Worm (Caenorhabditis elegans) whole organism, young adult: ENCODE measurements around the gene rilp-1.

Source experiments
- B0261.1 ChIP-seq: sonication (generic microtip); optimal IDR thresholded peaks from 2 replicates; lab custom pipeline; 2016; ENCODE audit warnings: mild to moderate bottlenecking, missing genetic modification characterization, moderate library complexity, missing compliant biosample characterization
- D2030.7 ChIP-seq: fragments of 200-800 bp; sonication (Bioruptor generic); IDR thresholded peaks from 2 replicates; pipeline ENCODE4 v1.3.6; 2022; ENCODE audit warnings: missing genetic modification reagents, missing genetic modification characterization, missing compliant biosample characterization
- F10E7.11 ChIP-seq: sonication (generic microtip); optimal IDR thresholded peaks from 2 replicates; lab custom pipeline; 2017; ENCODE audit warnings: mild to moderate bottlenecking, missing genetic modification characterization, moderate library complexity, missing compliant biosample characterization
- F33H1.4 ChIP-seq: fragments of 200-800 bp; sonication (Bioruptor generic); IDR thresholded peaks from 2 replicates; pipeline ENCODE4 v1.3.6; 2022; ENCODE audit warnings: missing genetic modification reagents, missing genetic modification characterization, missing compliant biosample characterization
- F52B5.7 ChIP-seq: sonication (generic microtip); optimal IDR thresholded peaks from 2 replicates; lab custom pipeline; 2016; ENCODE audit warnings: mild to moderate bottlenecking, missing genetic modification characterization, missing compliant biosample characterization
- F57C9.4 ChIP-seq: sonication (generic microtip); optimal IDR thresholded peaks from 2 replicates; lab custom pipeline; 2017; ENCODE audit warnings: mild to moderate bottlenecking, missing genetic modification characterization, missing compliant biosample characterization
- Y53F4B.3 ChIP-seq: fragments of 200-800 bp; sonication (Bioruptor generic); IDR thresholded peaks from 2 replicates; pipeline ENCODE4 v1.3.6; 2022; ENCODE audit warnings: missing genetic modification reagents, missing genetic modification characterization, missing compliant biosample characterization
- Y56A3A.18 ChIP-seq: fragments of 200-800 bp; sonication (Bioruptor generic); IDR thresholded peaks from 2 replicates; pipeline ENCODE4 v1.3.6; 2022; ENCODE audit warnings: missing genetic modification reagents, missing genetic modification characterization, missing compliant biosample characterization
- Y67H2A.10 ChIP-seq: fragments of 200-800 bp; sonication (Bioruptor generic); conservative IDR thresholded peaks from 2 replicates; pipeline ENCODE4 v1.3.6; 2022; ENCODE audit warnings: missing genetic modification reagents, missing genetic modification characterization, missing compliant biosample characterization
- ZK185.1 ChIP-seq: sonication (generic microtip); optimal IDR thresholded peaks from 2 replicates; lab custom pipeline; 2016; ENCODE audit warnings: mild to moderate bottlenecking, missing genetic modification characterization, missing compliant biosample characterization; ENCODE audit not compliant: poor library complexity, severe bottlenecking
- ama-1 ChIP-seq, 3 experiments: fragments of 150-350 bp in 1 of 3; sonication (generic microtip) in 2 of 3; optimal IDR thresholded peaks; 2 replicates each; lab custom pipeline; 2014 to 2018; ENCODE audit warnings: missing biosample characterization in 2 of 3, missing genetic modification characterization in 2 of 3, missing genetic modification reagents in 2 of 3
- atf-7 ChIP-seq: sonication (generic microtip); optimal IDR thresholded peaks from 2 replicates; lab custom pipeline; 2017; ENCODE audit warnings: mild to moderate bottlenecking, missing genetic modification characterization, missing compliant biosample characterization
- attf-3 ChIP-seq: fragments of 200-800 bp; sonication (Bioruptor generic); conservative IDR thresholded peaks from 2 replicates; pipeline ENCODE4 v1.3.6; 2022; ENCODE audit warnings: missing genetic modification reagents, missing genetic modification characterization, missing compliant biosample characterization
- attf-5 ChIP-seq: fragments of 200-800 bp; sonication (Bioruptor generic); optimal IDR thresholded peaks from 2 replicates; lab custom pipeline; 2018; ENCODE audit warnings: mild to moderate bottlenecking, missing genetic modification characterization, missing compliant biosample characterization
- bed-1 ChIP-seq: fragments of 200-800 bp; sonication (Bioruptor generic); IDR thresholded peaks from 2 replicates; pipeline ENCODE4 v1.3.6; 2022; ENCODE audit warnings: missing genetic modification reagents, missing genetic modification characterization, missing compliant biosample characterization
- ccch-3 ChIP-seq: fragments of 200-800 bp; sonication (Bioruptor generic); optimal IDR thresholded peaks from 2 replicates; lab custom pipeline; 2018; ENCODE audit warnings: mild to moderate bottlenecking, missing genetic modification characterization, missing compliant biosample characterization
- cebp-2 ChIP-seq: fragments of 200-800 bp; sonication (Bioruptor generic); IDR thresholded peaks from 2 replicates; pipeline ENCODE4 v1.3.6; 2022; ENCODE audit warnings: missing genetic modification characterization, missing compliant biosample characterization
- ceh-27 ChIP-seq: fragments of 200-800 bp; sonication (Bioruptor generic); optimal IDR thresholded peaks from 2 replicates; lab custom pipeline; 2018; ENCODE audit warnings: mild to moderate bottlenecking, missing genetic modification characterization, moderate library complexity, missing compliant biosample characterization
- ceh-91 ChIP-seq: fragments of 200-800 bp; sonication (Bioruptor generic); IDR thresholded peaks from 2 replicates; pipeline ENCODE4 v1.3.6; 2022; ENCODE audit warnings: missing genetic modification reagents, missing genetic modification characterization, missing compliant biosample characterization
- chd-7 ChIP-seq: sonication (generic microtip); optimal IDR thresholded peaks from 2 replicates; lab custom pipeline; 2016; ENCODE audit warnings: mild to moderate bottlenecking, missing genetic modification characterization, moderate library complexity, missing compliant biosample characterization
- dpff-1 ChIP-seq: sonication (generic microtip); optimal IDR thresholded peaks from 2 replicates; lab custom pipeline; 2017; ENCODE audit warnings: mild to moderate bottlenecking, missing genetic modification characterization, missing compliant biosample characterization
- dpl-1 ChIP-seq: fragments of 150-350 bp; optimal IDR thresholded peaks from 2 replicates; lab custom pipeline; 2014; ENCODE audit warnings: missing biosample characterization, missing genetic modification reagents, missing genetic modification characterization
- egrh-3 ChIP-seq: fragments of 200-800 bp; sonication (Bioruptor generic); IDR thresholded peaks from 2 replicates; pipeline ENCODE4 v1.3.6; 2022; ENCODE audit warnings: missing genetic modification reagents, missing genetic modification characterization, missing compliant biosample characterization
- ekl-4 ChIP-seq: fragments of 200-800 bp; sonication (Bioruptor generic); IDR thresholded peaks from 2 replicates; pipeline ENCODE4 v1.3.6; 2022; ENCODE audit warnings: missing genetic modification reagents, missing genetic modification characterization, missing compliant biosample characterization
- gei-17 ChIP-seq: fragments of 200-800 bp; sonication (Bioruptor generic); optimal IDR thresholded peaks from 2 replicates; lab custom pipeline; 2018; ENCODE audit warnings: mild to moderate bottlenecking, missing genetic modification characterization, missing compliant biosample characterization
- hlh-12 ChIP-seq: sonication (generic microtip); optimal IDR thresholded peaks from 2 replicates; lab custom pipeline; 2016; ENCODE audit warnings: missing genetic modification characterization, missing compliant biosample characterization
- hlh-26 ChIP-seq: fragments of 200-800 bp; sonication (Bioruptor generic); conservative IDR thresholded peaks from 2 replicates; pipeline ENCODE4 v1.3.6; 2022; ENCODE audit warnings: missing genetic modification reagents, missing genetic modification characterization, missing compliant biosample characterization
- lin-40 ChIP-seq: sonication (generic microtip); optimal IDR thresholded peaks from 2 replicates; lab custom pipeline; 2016; ENCODE audit warnings: missing genetic modification characterization, mild to moderate bottlenecking, missing compliant biosample characterization, missing genotype, missing genetic modification reagents
- lir-1 ChIP-seq: fragments of 200-800 bp; sonication (Bioruptor generic); conservative IDR thresholded peaks from 2 replicates; pipeline ENCODE4 v1.3.6; 2022; ENCODE audit warnings: missing genetic modification reagents, missing genetic modification characterization, missing compliant biosample characterization
- lsy-27 ChIP-seq: sonication (generic microtip); optimal IDR thresholded peaks from 2 replicates; lab custom pipeline; 2017; ENCODE audit warnings: missing genetic modification characterization, mild to moderate bottlenecking, missing compliant biosample characterization, antibody characterized with exemption, missing genotype, borderline replicate concordance; ENCODE audit not compliant: insufficient read depth
- madf-10 ChIP-seq: sonication (generic microtip); optimal IDR thresholded peaks from 2 replicates; lab custom pipeline; 2016; ENCODE audit warnings: mild to moderate bottlenecking, missing genetic modification characterization, missing compliant biosample characterization
- madf-6 ChIP-seq: fragments of 200-800 bp; sonication (Bioruptor generic); IDR thresholded peaks from 2 replicates; pipeline ENCODE4 v1.3.6; 2022; ENCODE audit warnings: missing genetic modification reagents, missing genetic modification characterization, missing compliant biosample characterization
- madf-8 ChIP-seq: fragments of 200-800 bp; sonication (Bioruptor generic); conservative IDR thresholded peaks from 2 replicates; pipeline ENCODE4 v1.3.6; 2022; ENCODE audit warnings: missing genetic modification reagents, missing genetic modification characterization, missing compliant biosample characterization
- nfyb-1 ChIP-seq: fragments of 200-800 bp; sonication (Bioruptor generic); IDR thresholded peaks from 2 replicates; pipeline ENCODE4 v1.3.6; 2022; ENCODE audit warnings: missing genetic modification reagents, missing genetic modification characterization, missing compliant biosample characterization
- nhr-27 ChIP-seq: fragments of 200-800 bp; sonication (Bioruptor generic); optimal IDR thresholded peaks from 2 replicates; lab custom pipeline; 2018; ENCODE audit warnings: mild to moderate bottlenecking, missing genetic modification characterization, moderate library complexity, missing compliant biosample characterization
- rcor-1 ChIP-seq: fragments of 200-800 bp; sonication (Bioruptor generic); IDR thresholded peaks from 2 replicates; pipeline ENCODE4 v1.3.6; 2022; ENCODE audit warnings: missing genetic modification reagents, missing genetic modification characterization, missing compliant biosample characterization
- rpc-1 ChIP-seq, 2 experiments: fragments of 150-350 bp in 1 of 2; sonication (generic microtip) in 1 of 2; optimal IDR thresholded peaks; 2 replicates each; lab custom pipeline; 2014 to 2018; ENCODE audit warnings: missing biosample characterization in 1 of 2, missing genetic modification characterization in 1 of 2, missing genetic modification reagents in 1 of 2, missing genotype in 1 of 2
- snpc-3.4 ChIP-seq: sonication (generic microtip); optimal IDR thresholded peaks from 2 replicates; lab custom pipeline; 2017; ENCODE audit warnings: missing genetic modification characterization, mild to moderate bottlenecking, missing compliant biosample characterization, antibody characterized with exemption, moderate library complexity, missing genotype, missing genetic modification reagents
- tbx-9 ChIP-seq: sonication (generic microtip); optimal IDR thresholded peaks from 2 replicates; lab custom pipeline; 2016; ENCODE audit warnings: borderline replicate concordance, missing genetic modification characterization, inconsistent platforms, missing compliant biosample characterization
- tlf-1 ChIP-seq: fragments of 200-800 bp; sonication (Bioruptor generic); optimal IDR thresholded peaks from 2 replicates; lab custom pipeline; 2018; ENCODE audit warnings: mild to moderate bottlenecking, missing genetic modification characterization, missing compliant biosample characterization
- zim-3 ChIP-seq: sonication (generic microtip); optimal IDR thresholded peaks from 2 replicates; lab custom pipeline; 2017; ENCODE audit warnings: mild to moderate bottlenecking, missing genetic modification characterization, moderate library complexity, missing compliant biosample characterization
- ztf-25 ChIP-seq: fragments of 200-800 bp; sonication (Bioruptor generic); IDR thresholded peaks from 2 replicates; pipeline ENCODE4 v1.3.6; 2022; ENCODE audit warnings: missing genetic modification reagents, missing genetic modification characterization, missing compliant biosample characterization

Gene rilp-1

DNA sequence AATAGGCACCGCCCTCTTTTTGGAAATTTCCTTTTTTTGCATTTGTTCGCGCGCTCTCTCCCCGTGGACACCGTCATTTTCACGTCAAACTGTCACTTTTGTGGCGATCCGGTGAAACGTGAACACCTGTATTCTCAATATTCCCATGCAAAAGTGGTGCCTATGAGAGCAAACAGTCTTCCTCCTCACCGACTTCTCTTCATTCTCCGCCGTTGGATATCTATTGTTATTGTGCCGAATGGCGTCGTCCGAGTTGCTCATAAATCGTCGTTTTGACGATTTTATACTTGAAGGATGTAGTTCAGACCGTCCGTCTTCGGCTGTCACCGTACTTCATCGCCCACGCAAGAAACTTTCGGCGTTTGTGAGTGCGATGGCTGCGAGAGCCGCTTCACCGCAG, at the start of gene rilp-1:
TSS of gene rilp-1 (plus strand) at position 301 of the 400 bp plus-strand sequence.
- no peak for TF ChIP-seq madf-10 (tag; lab: Kevin White, UChicago)
- no peak for TF ChIP-seq ama-1 (optimal IDR thresholded peaks at IDR 0.05; lab: Kevin White, UChicago)
- no peak for TF ChIP-seq ama-1 (GFP tag; optimal IDR thresholded peaks at IDR 0.05; lab: Kevin White, UChicago)
- TF ChIP-seq ztf-25: no peak
- TF ChIP-seq F52B5.7 (tag; lab: Kevin White, UChicago): no peak
- no peak for TF ChIP-seq hlh-26 (GFP tag; lab: Robert Waterston, UW)
- TF ChIP-seq bed-1 (GFP tag; lab: Robert Waterston, UW): no peak
- TF ChIP-seq nfyb-1 (GFP tag; lab: Robert Waterston, UW): no peak
- TF ChIP-seq tlf-1: no peak
- no peak for TF ChIP-seq B0261.1
- TF ChIP-seq chd-7 (tag; lab: Kevin White, UChicago): no peak
- TF ChIP-seq Y67H2A.10 (GFP tag; lab: Robert Waterston, UW): no peak
- no peak for TF ChIP-seq ZK185.1 (tag; lab: Kevin White, UChicago)
- no peak for TF ChIP-seq atf-7
- TF ChIP-seq madf-8 (GFP tag; lab: Robert Waterston, UW): no peak
- TF ChIP-seq cebp-2 (GFP tag; lab: Robert Waterston, UW): no peak
- no peak for TF ChIP-seq hlh-12 (tag; lab: Kevin White, UChicago)
- TF ChIP-seq ceh-91 (GFP tag; lab: Robert Waterston, UW): no peak

DNA sequence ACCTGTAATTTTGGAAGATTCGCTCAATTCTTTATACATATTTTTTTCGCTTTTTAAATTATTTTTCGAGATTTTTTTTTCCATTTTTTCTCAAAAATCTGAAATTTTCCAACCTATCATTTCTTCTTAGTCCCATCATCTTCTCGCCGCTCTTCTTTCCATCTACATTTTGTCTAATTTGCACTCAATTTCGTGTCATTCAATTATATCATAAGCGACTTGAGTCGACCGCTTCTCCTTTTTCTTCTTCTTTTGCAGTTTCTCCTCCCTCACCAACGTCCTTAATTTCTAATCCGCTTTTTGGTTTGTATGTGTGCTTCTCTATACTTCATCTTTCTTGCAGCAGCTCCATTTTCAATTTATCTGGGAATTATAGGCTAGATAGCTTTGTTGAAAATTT, 47.8 kb upstream of the rilp-1 start:
- no peak for TF ChIP-seq rpc-1 (optimal IDR thresholded peaks at IDR 0.05; lab: Kevin White, UChicago)
- TF ChIP-seq rpc-1 (tag; optimal IDR thresholded peaks at IDR 0.05; lab: Kevin White, UChicago): no peak
- TF ChIP-seq rcor-1: no peak
- TF ChIP-seq egrh-3 (GFP tag; lab: Robert Waterston, UW): no peak
- TF ChIP-seq lir-1 (GFP tag; lab: Robert Waterston, UW): no peak
- TF ChIP-seq madf-8 (GFP tag; lab: Robert Waterston, UW): no peak
- TF ChIP-seq snpc-3.4 (tag; lab: Kevin White, UChicago): no peak
- no peak for TF ChIP-seq nhr-27 (tag; lab: Kevin White, UChicago)
- no peak for TF ChIP-seq attf-5 (GFP tag; lab: Kevin White, UChicago)
- TF ChIP-seq Y53F4B.3 (GFP tag; lab: Robert Waterston, UW): no peak
- no peak for TF ChIP-seq ceh-27 (GFP tag; lab: Kevin White, UChicago)
- TF ChIP-seq tlf-1: no peak
- no peak for TF ChIP-seq lsy-27
- TF ChIP-seq lin-40 (tag; lab: Kevin White, UChicago): no peak
- TF ChIP-seq bed-1 (GFP tag; lab: Robert Waterston, UW): no peak
- no peak for TF ChIP-seq gei-17 (GFP tag; lab: Kevin White, UChicago)
- no peak for TF ChIP-seq zim-3 (tag; lab: Kevin White, UChicago)
- no peak for TF ChIP-seq attf-3
- TF ChIP-seq hlh-12 (tag; lab: Kevin White, UChicago): no peak

DNA sequence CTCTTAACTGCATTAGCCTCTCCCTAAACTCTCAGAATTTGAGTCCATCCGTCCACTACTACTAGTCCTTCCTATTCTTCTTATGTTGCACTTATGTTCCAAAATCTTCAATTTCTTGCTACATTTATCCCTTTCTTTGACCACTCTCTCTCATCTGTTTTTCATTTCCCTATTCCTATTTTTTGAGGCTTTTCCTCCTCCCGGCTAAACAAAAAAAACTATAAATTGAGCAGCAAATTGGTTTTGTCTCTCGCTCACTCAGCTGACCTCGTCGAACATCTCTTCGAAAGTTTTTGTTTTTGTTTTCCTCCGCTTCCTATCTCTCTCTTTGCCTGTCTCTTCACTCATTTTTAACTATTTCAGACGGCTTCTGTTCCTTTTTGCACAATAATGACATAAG, 45.6 kb upstream of the rilp-1 start, which contains the start of gene ptp-1:
TSS of gene ptp-1 (plus strand) at position 358 of the 400 bp plus-strand sequence.
- TF ChIP-seq ccch-3 (GFP tag; lab: Kevin White, UChicago): no peak
- no peak for TF ChIP-seq F33H1.4 (GFP tag; lab: Robert Waterston, UW)
- no peak for TF ChIP-seq tbx-9 (tag; lab: Kevin White, UChicago)
- TF ChIP-seq D2030.7 (GFP tag; lab: Robert Waterston, UW): no peak
- TF ChIP-seq hlh-26 (GFP tag; lab: Robert Waterston, UW): no peak
- no peak for TF ChIP-seq B0261.1
- no peak for TF ChIP-seq dpff-1 (tag; lab: Kevin White, UChicago)
- no peak for TF ChIP-seq madf-6 (GFP tag; lab: Robert Waterston, UW)
- no peak for TF ChIP-seq ekl-4
- TF ChIP-seq attf-3: no peak
- no peak for TF ChIP-seq F10E7.11 (tag; lab: Kevin White, UChicago)
- no peak for TF ChIP-seq dpl-1 (GFP tag; lab: Kevin White, UChicago)
- TF ChIP-seq F57C9.4 (tag; lab: Kevin White, UChicago): no peak
- no peak for TF ChIP-seq Y56A3A.18 (GFP tag; lab: Robert Waterston, UW)
- TF ChIP-seq ama-1 (optimal IDR thresholded peaks at IDR 0.05; lab: Kevin White, UChicago): no peak
- no peak for TF ChIP-seq ama-1 (GFP tag; optimal IDR thresholded peaks at IDR 0.05; lab: Kevin White, UChicago)
- TF ChIP-seq attf-5 (GFP tag; lab: Kevin White, UChicago): no peak
